Worm (Caenorhabditis elegans) whole organism, L3 larva: ENCODE measurements around the gene srr-6.
A peak's percentile ranks its signal among the peaks of the same experiment; 100 is the strongest.

ENCODE experiments used
- R02D3.7 ChIP-seq: fragments of 150-350 bp; optimal IDR thresholded peaks from 2 replicates; lab custom pipeline; 2014; ENCODE audit warnings: missing biosample characterization, missing genetic modification characterization
- ZK546.5 ChIP-seq: sonication (generic microtip); optimal IDR thresholded peaks from 2 replicates; lab custom pipeline; 2017; ENCODE audit warnings: missing biosample characterization, missing genetic modification characterization
- aly-2 ChIP-seq: fragments of 150-350 bp; optimal IDR thresholded peaks from 2 replicates; lab custom pipeline; 2014; ENCODE audit warnings: missing biosample characterization, missing genetic modification characterization
- ama-1 ChIP-seq: fragments of 150-350 bp; optimal IDR thresholded peaks from 2 replicates; lab custom pipeline; 2018
- ceh-16 ChIP-seq: sonication (generic microtip); optimal IDR thresholded peaks from 2 replicates; lab custom pipeline; 2017; ENCODE audit warnings: missing biosample characterization, missing genetic modification characterization
- ceh-28 ChIP-seq: fragments of 150-350 bp; optimal IDR thresholded peaks from 2 replicates; lab custom pipeline; 2014; ENCODE audit warnings: missing biosample characterization, missing genetic modification reagents, missing genetic modification characterization
- ceh-82 ChIP-seq: fragments of 150-350 bp; optimal IDR thresholded peaks from 2 replicates; lab custom pipeline; 2014; ENCODE audit warnings: missing biosample characterization, missing genetic modification characterization
- ceh-9 ChIP-seq: sonication (generic microtip); optimal IDR thresholded peaks from 2 replicates; lab custom pipeline; 2018; ENCODE audit warnings: missing biosample characterization, missing genetic modification characterization
- daf-12 ChIP-seq: fragments of 150-350 bp; optimal IDR thresholded peaks from 2 replicates; lab custom pipeline; 2014; ENCODE audit warnings: missing biosample characterization, missing genetic modification reagents, missing genetic modification characterization
- egl-27 ChIP-seq: sonication (generic microtip); optimal IDR thresholded peaks from 4 replicates; lab custom pipeline; 2017; ENCODE audit warnings: missing biosample characterization, missing genetic modification reagents, missing genetic modification characterization
- egl-5 ChIP-seq: fragments of 150-350 bp; optimal IDR thresholded peaks from 2 replicates; lab custom pipeline; 2017; ENCODE audit warnings: missing biosample characterization, missing genetic modification reagents, missing genetic modification characterization, inconsistent platforms
- elt-1 ChIP-seq: fragments of 150-350 bp; optimal IDR thresholded peaks from 2 replicates; lab custom pipeline; 2014; ENCODE audit warnings: missing biosample characterization, missing genetic modification characterization
- elt-2 ChIP-seq: sonication (generic microtip); optimal IDR thresholded peaks from 2 replicates; lab custom pipeline; 2016; ENCODE audit warnings: missing genetic modification reagents, mild to moderate bottlenecking, missing genetic modification characterization, missing compliant biosample characterization
- elt-3 ChIP-seq, 3 experiments: fragments of 150-350 bp in 1 of 3; sonication (generic microtip) in 2 of 3; optimal IDR thresholded peaks; 2 replicates in 2 of 3; 4 replicates in 1 of 3; lab custom pipeline; 2014 to 2017; ENCODE audit warnings: missing biosample characterization in 3 of 3, missing genetic modification characterization in 3 of 3
- eor-1 ChIP-seq, 2 experiments: fragments of 150-350 bp; optimal IDR thresholded peaks; 2 replicates each; lab custom pipeline; 2014 to 2018; ENCODE audit warnings: missing biosample characterization in 2 of 2, missing genetic modification characterization in 2 of 2
- fkh-10 ChIP-seq: sonication (generic microtip); optimal IDR thresholded peaks from 2 replicates; lab custom pipeline; 2017; ENCODE audit warnings: missing biosample characterization, missing genetic modification reagents, missing genetic modification characterization
- fkh-2 ChIP-seq: fragments of 150-350 bp; optimal IDR thresholded peaks from 2 replicates; lab custom pipeline; 2014; ENCODE audit warnings: missing biosample characterization, missing genetic modification reagents, missing genetic modification characterization
- fos-1 ChIP-seq: fragments of 150-350 bp; optimal IDR thresholded peaks from 2 replicates; lab custom pipeline; 2014; ENCODE audit warnings: missing biosample characterization, missing genetic modification characterization
- hmg-11 ChIP-seq: sonication (generic microtip); optimal IDR thresholded peaks from 2 replicates; lab custom pipeline; 2016; ENCODE audit warnings: missing genetic modification characterization, missing compliant biosample characterization
- jun-1 ChIP-seq: fragments of 150-350 bp; optimal IDR thresholded peaks from 2 replicates; lab custom pipeline; 2014; ENCODE audit warnings: missing biosample characterization, missing genetic modification reagents, missing genetic modification characterization
- lin-39 ChIP-seq: fragments of 150-350 bp; optimal IDR thresholded peaks from 2 replicates; lab custom pipeline; 2018; ENCODE audit warnings: missing biosample characterization, missing genetic modification reagents, missing genetic modification characterization
- lsy-12 ChIP-seq: sonication (generic microtip); optimal IDR thresholded peaks from 2 replicates; lab custom pipeline; 2016; ENCODE audit warnings: mild to moderate bottlenecking, missing genetic modification characterization, missing compliant biosample characterization
- mdl-1 ChIP-seq: fragments of 150-350 bp; optimal IDR thresholded peaks from 2 replicates; lab custom pipeline; 2014; ENCODE audit warnings: missing biosample characterization, missing genetic modification characterization
- mml-1 ChIP-seq: fragments of 150-350 bp; sonication (generic microtip); optimal IDR thresholded peaks from 3 replicates; lab custom pipeline; 2014; ENCODE audit warnings: missing biosample characterization, missing genetic modification characterization
- nfya-1 ChIP-seq: sonication (generic microtip); optimal IDR thresholded peaks from 2 replicates; lab custom pipeline; 2017; ENCODE audit warnings: missing genetic modification characterization, mild to moderate bottlenecking, missing compliant biosample characterization, antibody characterized with exemption, moderate library complexity; ENCODE audit not compliant: insufficient read depth
- nhr-11 ChIP-seq: fragments of 150-350 bp; optimal IDR thresholded peaks from 2 replicates; lab custom pipeline; 2014; ENCODE audit warnings: missing biosample characterization, missing genetic modification characterization
- nhr-12 ChIP-seq: fragments of 150-350 bp; optimal IDR thresholded peaks from 2 replicates; lab custom pipeline; 2014; ENCODE audit warnings: missing biosample characterization, missing genetic modification characterization
- nhr-23 ChIP-seq: fragments of 150-350 bp; optimal IDR thresholded peaks from 2 replicates; lab custom pipeline; 2014; ENCODE audit warnings: missing biosample characterization, missing genetic modification reagents, missing genetic modification characterization
- nhr-237 ChIP-seq: fragments of 150-350 bp; optimal IDR thresholded peaks from 2 replicates; lab custom pipeline; 2014; ENCODE audit warnings: missing biosample characterization, missing genetic modification characterization
- nhr-25 ChIP-seq: sonication (generic microtip); optimal IDR thresholded peaks from 2 replicates; lab custom pipeline; 2017; ENCODE audit warnings: missing biosample characterization, missing genetic modification characterization
- nhr-28 ChIP-seq: fragments of 150-350 bp; optimal IDR thresholded peaks from 2 replicates; lab custom pipeline; 2014; ENCODE audit warnings: missing biosample characterization, missing genetic modification characterization
- nhr-43 ChIP-seq: sonication (generic microtip); optimal IDR thresholded peaks from 2 replicates; lab custom pipeline; 2016; ENCODE audit warnings: mild to moderate bottlenecking, missing genetic modification characterization, missing compliant biosample characterization; ENCODE audit not compliant: poor library complexity, severe bottlenecking
- nhr-67 ChIP-seq: fragments of 150-350 bp; optimal IDR thresholded peaks from 2 replicates; lab custom pipeline; 2014; ENCODE audit warnings: missing biosample characterization, missing genetic modification characterization
- nhr-76 ChIP-seq: fragments of 150-350 bp; sonication (generic microtip); optimal IDR thresholded peaks from 5 replicates; lab custom pipeline; 2014; ENCODE audit warnings: missing biosample characterization, missing genetic modification characterization
- nhr-77 ChIP-seq: fragments of 150-350 bp; optimal IDR thresholded peaks from 2 replicates; lab custom pipeline; 2014; ENCODE audit warnings: missing biosample characterization, missing genetic modification characterization
- pha-4 ChIP-seq: fragments of 150-350 bp; optimal IDR thresholded peaks from 2 replicates; lab custom pipeline; 2014; ENCODE audit warnings: missing biosample characterization, missing genetic modification reagents, missing genetic modification characterization
- pqm-1 ChIP-seq: fragments of 150-350 bp; optimal IDR thresholded peaks from 2 replicates; lab custom pipeline; 2017; ENCODE audit warnings: missing biosample characterization, missing genetic modification characterization, inconsistent platforms
- sea-2 ChIP-seq: fragments of 150-350 bp; sonication (generic microtip); optimal IDR thresholded peaks from 4 replicates; lab custom pipeline; 2014; ENCODE audit warnings: missing biosample characterization, missing genetic modification reagents, missing genetic modification characterization
- skn-1 ChIP-seq: fragments of 150-350 bp; optimal IDR thresholded peaks from 2 replicates; lab custom pipeline; 2014; ENCODE audit warnings: missing biosample characterization, missing genetic modification characterization
- snpc-4 ChIP-seq: fragments of 150-350 bp; optimal IDR thresholded peaks from 2 replicates; lab custom pipeline; 2014; ENCODE audit warnings: missing biosample characterization, missing genetic modification characterization
- tbx-2 ChIP-seq: sonication (generic microtip); optimal IDR thresholded peaks from 2 replicates; lab custom pipeline; 2016; ENCODE audit warnings: mild to moderate bottlenecking, missing genetic modification characterization, missing compliant biosample characterization
- unc-39 ChIP-seq: sonication (generic microtip); optimal IDR thresholded peaks from 4 replicates; lab custom pipeline; 2017; ENCODE audit warnings: missing biosample characterization, missing genetic modification characterization
- unc-62 ChIP-seq: fragments of 150-350 bp; sonication (generic microtip); optimal IDR thresholded peaks from 4 replicates; lab custom pipeline; 2014; ENCODE audit warnings: missing biosample characterization, missing genetic modification reagents, missing genetic modification characterization
- zag-1 ChIP-seq: fragments of 150-350 bp; optimal IDR thresholded peaks from 2 replicates; lab custom pipeline; 2014; ENCODE audit warnings: missing biosample characterization, missing genetic modification characterization
- ztf-11 ChIP-seq: fragments of 150-350 bp; optimal IDR thresholded peaks from 2 replicates; lab custom pipeline; 2014; ENCODE audit warnings: missing biosample characterization, missing genetic modification characterization
- ztf-4 ChIP-seq: fragments of 150-350 bp; optimal IDR thresholded peaks from 2 replicates; lab custom pipeline; 2014; ENCODE audit warnings: missing biosample characterization, missing genetic modification characterization

srr-6 gene

ce11 chrV:5046103-5046502 is 33.5 kb downstream of the srr-6 start, which contains the start of gene exc-14:
TSS of gene exc-14 (minus strand) at chrV:5046203.
- TF ChIP-seq unc-39 = no peak
- TF ChIP-seq egl-27 (tag; lab: Kevin White, UChicago) = no peak
- TF ChIP-seq nhr-43 (tag; lab: Kevin White, UChicago) = no peak
- TF ChIP-seq nhr-237 (tag; lab: Kevin White, UChicago) = no peak
- no peak for TF ChIP-seq fkh-2 (tag; lab: Kevin White, UChicago)
- TF ChIP-seq ztf-4 (tag; lab: Kevin White, UChicago) = no peak
- TF ChIP-seq ceh-28 (tag; lab: Kevin White, UChicago) = no peak
- no peak for TF ChIP-seq nhr-67 (tag; lab: Kevin White, UChicago)
- no peak for TF ChIP-seq elt-2 (tag; lab: Kevin White, UChicago)
- no peak for TF ChIP-seq skn-1 (tag; lab: Kevin White, UChicago)
- TF ChIP-seq lin-39 (tag; lab: Kevin White, UChicago) = no peak
- no peak for TF ChIP-seq nhr-23 (tag; lab: Kevin White, UChicago)
- TF ChIP-seq tbx-2 = no peak
- no peak for TF ChIP-seq ama-1 (lab: Kevin White, UChicago)
- no peak for TF ChIP-seq fos-1 (tag; lab: Kevin White, UChicago)

DNA sequence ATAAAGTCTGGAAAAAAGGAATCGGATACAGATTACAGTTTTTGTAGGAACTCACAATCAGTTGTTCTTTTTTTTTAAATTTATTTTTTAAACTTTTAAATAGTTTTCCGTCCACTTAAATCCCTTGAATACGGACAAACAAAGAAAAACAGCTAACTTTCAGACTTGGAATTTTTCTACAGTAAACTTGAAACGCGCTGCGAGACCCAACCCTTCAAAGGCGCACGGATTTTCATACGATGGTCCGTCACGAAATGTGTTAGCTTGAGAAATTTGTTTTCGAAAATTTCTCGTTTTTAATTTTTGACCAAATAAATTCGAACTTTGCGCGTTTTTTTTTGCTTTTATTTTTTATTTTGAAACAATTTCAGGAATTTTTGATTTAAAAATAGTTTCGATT is 34.0 kb downstream of the srr-6 start:
- TF ChIP-seq mml-1 (tag; lab: Kevin White, UChicago) = no peak
- no peak for TF ChIP-seq skn-1 (tag; lab: Kevin White, UChicago)

ce11 chrV:5049333-5049942 is 36.8 kb downstream of the srr-6 start, which contains the start of the genes pqn-51 and K11D12.14:
TSS of gene pqn-51 (plus strand) at chrV:5049607.
TSS of gene K11D12.14 (plus strand) at chrV:5049636.
- TF ChIP-seq nhr-25 (peak; percentile 94), egl-27 (tag; lab: Kevin White, UChicago) (peak; percentile 26), nhr-76 (tag; lab: Kevin White, UChicago) (no peak), mml-1 (tag; lab: Kevin White, UChicago) (no peak), elt-1 (tag; lab: Kevin White, UChicago) (peak; percentile 72), ztf-11 (peak; percentile 2), ceh-28 (tag; lab: Kevin White, UChicago) (peak; percentile 74), eor-1 (tag; optimal IDR thresholded peaks at IDR 0.05; lab: Kevin White, UChicago) (peak in 1 of 2 experiments; percentile 27), nhr-67 (tag; lab: Kevin White, UChicago) (no peak), skn-1 (tag; lab: Kevin White, UChicago) (peak; percentile 77), tbx-2 (peak; percentile 85), nfya-1 (peak; percentile 95), mdl-1 (tag; lab: Kevin White, UChicago) (no peak), nhr-77 (peak; percentile 49), ztf-4 (tag; lab: Kevin White, UChicago) (peak; percentile 43), ama-1 (lab: Kevin White, UChicago) (peak; percentile 96), R02D3.7 (tag; lab: Kevin White, UChicago) (peak; percentile 61), fkh-2 (tag; lab: Kevin White, UChicago) (no peak), nhr-237 (tag; lab: Kevin White, UChicago) (no peak), pqm-1 (tag; lab: Kevin White, UChicago) (peak; percentile 81), nhr-12 (tag; lab: Kevin White, UChicago) (no peak), daf-12 (tag; lab: Kevin White, UChicago) (no peak), nhr-43 (tag; lab: Kevin White, UChicago) (peak; percentile 79), ceh-16 (tag; lab: Kevin White, UChicago) (no peak), nhr-28 (tag; lab: Kevin White, UChicago) (no peak), jun-1 (tag; lab: Kevin White, UChicago) (peak; percentile 95), hmg-11 (tag; lab: Kevin White, UChicago) (peak; percentile 38), lsy-12 (tag; lab: Kevin White, UChicago) (peak; percentile 77), lin-39 (tag; lab: Kevin White, UChicago) (peak; percentile 85), egl-5 (peak; percentile 89), elt-2 (tag; lab: Kevin White, UChicago) (peak; percentile 85), fos-1 (tag; lab: Kevin White, UChicago) (no peak), elt-3 (tag; optimal IDR thresholded peaks at IDR 0.05; lab: Kevin White, UChicago) (peak in 1 of 3 experiments; percentile 12), pha-4 (tag; lab: Kevin White, UChicago) (peak; percentile 94), ceh-82 (tag; lab: Kevin White, UChicago) (peak; percentile 61), nhr-23 (tag; lab: Kevin White, UChicago) (peak; percentile 88), unc-62 (GFP tag; lab: Kevin White, UChicago) (peak; percentile 57), nhr-11 (tag; lab: Kevin White, UChicago) (peak; percentile 86), aly-2 (tag; lab: Kevin White, UChicago) (no peak), ZK546.5 (tag; lab: Kevin White, UChicago) (peak; percentile 77), ceh-9 (tag; lab: Kevin White, UChicago) (no peak), fkh-10 (GFP tag; lab: Kevin White, UChicago) (peak; percentile 84), unc-39 (no peak), sea-2 (GFP tag; lab: Kevin White, UChicago) (peak; percentile 91), zag-1 (tag; lab: Kevin White, UChicago) (peak; percentile 9), snpc-4 (peak; percentile 59)
